Worm (Caenorhabditis elegans) whole organism, L4 larva: ENCODE measurements around the gene K10D11.3.
A peak's percentile ranks its signal among the peaks of the same experiment; 100 is the strongest.

ENCODE experiments used
- D1046.2 ChIP-seq: fragments of 200-800 bp; sonication (Bioruptor generic); IDR thresholded peaks from 2 replicates; pipeline ENCODE4 v1.3.6; 2022; ENCODE audit warnings: missing genetic modification characterization, missing compliant biosample characterization
- F26F4.8 ChIP-seq: fragments of 200-800 bp; sonication (Bioruptor generic); conservative IDR thresholded peaks from 2 replicates; pipeline ENCODE4 v1.3.6; 2022; ENCODE audit warnings: missing genetic modification characterization, missing compliant biosample characterization
- F44E2.7 ChIP-seq: fragments of 200-800 bp; sonication (Bioruptor generic); IDR thresholded peaks from 2 replicates; pipeline ENCODE4 v2.1.2; 2022; ENCODE audit warnings: missing genetic modification characterization, missing compliant biosample characterization
- F49E8.2 ChIP-seq: sonication (generic microtip); optimal IDR thresholded peaks from 2 replicates; lab custom pipeline; 2016; ENCODE audit warnings: missing compliant biosample characterization, mild to moderate bottlenecking, missing genetic modification characterization, borderline replicate concordance
- R02D3.7 ChIP-seq: fragments of 150-350 bp; sonication (generic microtip); optimal IDR thresholded peaks from 3 replicates; lab custom pipeline; 2014; ENCODE audit warnings: missing biosample characterization, missing genetic modification characterization
- T26A8.4 ChIP-seq: fragments of 200-800 bp; sonication (Bioruptor generic); IDR thresholded peaks from 2 replicates; pipeline ENCODE4 v1.3.6; 2022; ENCODE audit warnings: missing genetic modification characterization, missing compliant biosample characterization
- Y105C5A.15 ChIP-seq: fragments of 200-800 bp; sonication (Bioruptor generic); IDR thresholded peaks from 2 replicates; pipeline ENCODE4 v1.3.6; 2022; ENCODE audit warnings: missing genetic modification characterization, missing compliant biosample characterization
- ZK337.2 ChIP-seq: fragments of 200-800 bp; sonication (Bioruptor generic); IDR thresholded peaks from 2 replicates; pipeline ENCODE4 v1.3.6; 2022; ENCODE audit warnings: missing genetic modification reagents, missing genetic modification characterization, missing compliant biosample characterization
- ZK546.5 ChIP-seq, 2 experiments: sonication (generic microtip); optimal IDR thresholded peaks; 2 replicates each; lab custom pipeline; 2017; ENCODE audit warnings: missing biosample characterization in 2 of 2, missing genetic modification characterization in 2 of 2
- aha-1 ChIP-seq: fragments of 150-350 bp; peaks from one replicate; lab custom pipeline; 2014; ENCODE audit warnings: missing biosample characterization, missing genetic modification characterization
- ama-1 ChIP-seq: fragments of 150-350 bp; optimal IDR thresholded peaks from 2 replicates; lab custom pipeline; 2014; ENCODE audit warnings: inconsistent platforms, mixed read lengths
- ceh-32 ChIP-seq: sonication (generic microtip); optimal IDR thresholded peaks from 2 replicates; lab custom pipeline; 2016; ENCODE audit warnings: mild to moderate bottlenecking, missing genetic modification characterization, missing compliant biosample characterization; ENCODE audit not compliant: poor library complexity
- cey-2 ChIP-seq: sonication (generic microtip); optimal IDR thresholded peaks from 3 replicates; lab custom pipeline; 2017; ENCODE audit warnings: missing genetic modification characterization, mild to moderate bottlenecking, missing compliant biosample characterization, antibody characterized with exemption, borderline replicate concordance; ENCODE audit not compliant: insufficient read depth
- dmd-6 ChIP-seq: fragments of 200-800 bp; sonication (Bioruptor generic); IDR thresholded peaks from 2 replicates; pipeline ENCODE4 v1.3.6; 2022; ENCODE audit warnings: missing genetic modification reagents, missing genetic modification characterization, missing compliant biosample characterization
- dmd-8 ChIP-seq: fragments of 200-800 bp; sonication (Bioruptor generic); IDR thresholded peaks from 2 replicates; pipeline ENCODE4 v1.3.6; 2022; ENCODE audit warnings: missing genetic modification characterization, missing compliant biosample characterization
- egl-43 ChIP-seq: fragments of 200-800 bp; sonication (Bioruptor generic); IDR thresholded peaks from 2 replicates; pipeline ENCODE4 v1.3.6; 2022; ENCODE audit warnings: missing genetic modification reagents, missing genetic modification characterization, missing compliant biosample characterization
- fkh-10 ChIP-seq: fragments of 150-350 bp; optimal IDR thresholded peaks from 2 replicates; lab custom pipeline; 2014; ENCODE audit warnings: missing biosample characterization, missing genetic modification reagents, missing genetic modification characterization
- hlh-30 ChIP-seq: sonication (generic microtip); optimal IDR thresholded peaks from 2 replicates; lab custom pipeline; 2017; ENCODE audit warnings: antibody characterized with exemption, mild to moderate bottlenecking, missing genetic modification characterization, missing compliant biosample characterization; ENCODE audit not compliant: insufficient read depth
- hmg-1.1 ChIP-seq: fragments of 200-800 bp; sonication (Bioruptor generic); IDR thresholded peaks from 2 replicates; pipeline ENCODE4 v1.3.6; 2022; ENCODE audit warnings: missing genetic modification reagents, missing genetic modification characterization, missing compliant biosample characterization
- lin-1 ChIP-seq: fragments of 200-800 bp; sonication (Bioruptor generic); IDR thresholded peaks from 2 replicates; pipeline ENCODE4 v1.3.6; 2022; ENCODE audit warnings: missing genetic modification reagents, missing genetic modification characterization, missing compliant biosample characterization
- lin-38 ChIP-seq: fragments of 200-800 bp; sonication (Bioruptor generic); IDR thresholded peaks from 2 replicates; pipeline ENCODE4 v1.3.6; 2022; ENCODE audit warnings: missing genetic modification reagents, missing genetic modification characterization, missing compliant biosample characterization
- lin-39 ChIP-seq: fragments of 150-350 bp; optimal IDR thresholded peaks from 2 replicates; lab custom pipeline; 2014; ENCODE audit warnings: missing biosample characterization, missing genetic modification reagents, missing genetic modification characterization
- madf-5 ChIP-seq, 2 experiments: fragments of 200-800 bp; sonication (Bioruptor generic); IDR thresholded peaks; 2 replicates each; pipeline ENCODE4 v1.3.6; 2022; ENCODE audit warnings: missing compliant biosample characterization in 2 of 2, missing genetic modification characterization in 2 of 2
- mes-2 ChIP-seq: sonication (generic microtip); optimal IDR thresholded peaks from 2 replicates; lab custom pipeline; 2016; ENCODE audit warnings: missing genotype, mild to moderate bottlenecking, missing genetic modification characterization, missing compliant biosample characterization; ENCODE audit not compliant: poor library complexity, severe bottlenecking
- nhr-111 ChIP-seq: fragments of 200-800 bp; sonication (Bioruptor generic); optimal IDR thresholded peaks from 2 replicates; lab custom pipeline; 2018; ENCODE audit warnings: mild to moderate bottlenecking, missing genetic modification characterization, missing compliant biosample characterization
- nhr-237 ChIP-seq: sonication (generic microtip); optimal IDR thresholded peaks from 2 replicates; lab custom pipeline; 2017; ENCODE audit warnings: missing biosample characterization, missing genetic modification characterization
- nhr-25 ChIP-seq: sonication (generic microtip); optimal IDR thresholded peaks from 2 replicates; lab custom pipeline; 2017; ENCODE audit warnings: missing genetic modification characterization, mild to moderate bottlenecking, missing compliant biosample characterization, antibody characterized with exemption, moderate library complexity, borderline replicate concordance; ENCODE audit not compliant: insufficient read depth
- nhr-28 ChIP-seq: fragments of 150-350 bp; optimal IDR thresholded peaks from 2 replicates; lab custom pipeline; 2014; ENCODE audit warnings: missing biosample characterization, missing genetic modification characterization
- nhr-77 ChIP-seq: fragments of 150-350 bp; optimal IDR thresholded peaks from 2 replicates; lab custom pipeline; 2014; ENCODE audit warnings: missing biosample characterization, missing genetic modification characterization
- php-3 ChIP-seq: fragments of 200-800 bp; sonication (Bioruptor generic); IDR thresholded peaks from 2 replicates; pipeline ENCODE4 v1.3.6; 2022; ENCODE audit warnings: missing genetic modification reagents, missing genetic modification characterization, missing compliant biosample characterization
- pqm-1 ChIP-seq: sonication (generic microtip); optimal IDR thresholded peaks from 2 replicates; lab custom pipeline; 2017; ENCODE audit warnings: missing biosample characterization, missing genetic modification characterization
- set-16 ChIP-seq: fragments of 200-800 bp; sonication (Bioruptor generic); IDR thresholded peaks from 2 replicates; pipeline ENCODE4 v1.3.6; 2022; ENCODE audit warnings: missing genetic modification reagents, missing genetic modification characterization, missing compliant biosample characterization
- skn-1 ChIP-seq: fragments of 150-350 bp; optimal IDR thresholded peaks from 2 replicates; lab custom pipeline; 2014; ENCODE audit warnings: missing biosample characterization, missing genetic modification characterization
- spr-3 ChIP-seq: fragments of 200-800 bp; sonication (Bioruptor generic); optimal IDR thresholded peaks from 2 replicates; lab custom pipeline; 2018; ENCODE audit warnings: mild to moderate bottlenecking, missing genetic modification characterization, missing compliant biosample characterization
- tag-97 ChIP-seq: fragments of 200-800 bp; sonication (Bioruptor generic); IDR thresholded peaks from 2 replicates; pipeline ENCODE4 v1.3.6; 2022; ENCODE audit warnings: missing genetic modification characterization, missing compliant biosample characterization
- unc-39 ChIP-seq: sonication (generic microtip); optimal IDR thresholded peaks from 2 replicates; lab custom pipeline; 2017; ENCODE audit warnings: missing biosample characterization, missing genetic modification characterization
- vab-7 ChIP-seq: fragments of 200-800 bp; sonication (Bioruptor generic); IDR thresholded peaks from 2 replicates; pipeline ENCODE4 v1.3.6; 2022; ENCODE audit warnings: missing genetic modification reagents, missing genetic modification characterization, missing compliant biosample characterization
- zfp-3 ChIP-seq: fragments of 200-800 bp; sonication (Bioruptor generic); conservative IDR thresholded peaks from 2 replicates; pipeline ENCODE4 v1.3.6; 2022; ENCODE audit warnings: missing genetic modification reagents, missing genetic modification characterization, missing compliant biosample characterization
- zip-2 ChIP-seq: fragments of 150-350 bp; optimal IDR thresholded peaks from 2 replicates; lab custom pipeline; 2014; ENCODE audit warnings: missing biosample characterization, missing genetic modification characterization
- ztf-7 ChIP-seq: fragments of 150-350 bp; optimal IDR thresholded peaks from 2 replicates; lab custom pipeline; 2014; ENCODE audit warnings: missing biosample characterization, missing genetic modification characterization

Gene K10D11.3

ce11 chrIV:12985961-12986360 lies at the start of gene K10D11.3:
K10D11.3 (minus strand) TSS chrIV:12986134.
- no peak for TF ChIP-seq tag-97 (GFP tag; lab: Robert Waterston, UW)
- TF ChIP-seq F26F4.8 (GFP tag; lab: Robert Waterston, UW), result no peak
- no peak for TF ChIP-seq egl-43
- TF ChIP-seq unc-39 (tag; lab: Kevin White, UChicago), result no peak
- TF ChIP-seq nhr-28, result peak; percentile 3
- TF ChIP-seq nhr-237 (tag; lab: Kevin White, UChicago), result no peak
- no peak for TF ChIP-seq fkh-10
- peak; percentile 26; the same call in 1 of the 2 replicates for TF ChIP-seq dmd-6 (GFP tag; lab: Robert Waterston, UW)
- peak; percentile 14 for TF ChIP-seq pqm-1
- no peak for TF ChIP-seq R02D3.7 (tag; lab: Kevin White, UChicago)
- no peak for TF ChIP-seq vab-7 (GFP tag; lab: Robert Waterston, UW)
- TF ChIP-seq skn-1, result no peak

- TF ChIP-seq ama-1 (lab: Kevin White, UChicago) (no peak), aha-1 (tag; lab: Kevin White, UChicago) (no peak), zfp-3 (GFP tag; lab: Robert Waterston, UW) (no peak), mes-2 (tag; lab: Kevin White, UChicago) (no peak), madf-5 (GFP tag; IDR thresholded peaks at IDR 0.05; lab: Robert Waterston, UW) (no peak), php-3 (GFP tag; lab: Robert Waterston, UW) (no peak), F49E8.2 (tag; lab: Kevin White, UChicago) (no peak), zip-2 (tag; lab: Kevin White, UChicago) (no peak), Y105C5A.15 (peak; percentile 7; the same call in 1 of the 2 replicates), spr-3 (GFP tag; lab: Kevin White, UChicago) (peak; percentile 44), ztf-7 (tag; lab: Kevin White, UChicago) (no peak), hlh-30 (tag; lab: Kevin White, UChicago) (no peak), dmd-6 (GFP tag; lab: Robert Waterston, UW) (no peak), nhr-111 (GFP tag; lab: Kevin White, UChicago) (peak; percentile 40), lin-39 (no peak), lin-1 (GFP tag; lab: Robert Waterston, UW) (no peak), nhr-77 (tag; lab: Kevin White, UChicago) (no peak), F44E2.7 (GFP tag; lab: Robert Waterston, UW) (0 out of 2 replicates have a peak, but pooled peaks have one; percentile 41), D1046.2 (GFP tag; lab: Robert Waterston, UW) (no peak), T26A8.4 (no peak), ceh-32 (tag; lab: Kevin White, UChicago) (no peak), ZK337.2 (GFP tag; lab: Robert Waterston, UW) (no peak), hmg-1.1 (GFP tag; lab: Robert Waterston, UW) (no peak), dmd-8 (peak; percentile 19; the same call in 1 of the 2 replicates), cey-2 (tag; lab: Kevin White, UChicago) (no peak), lin-38 (GFP tag; lab: Robert Waterston, UW) (0 out of 2 replicates have a peak, but pooled peaks have one; percentile 22), ZK546.5 (tag; optimal IDR thresholded peaks at IDR 0.05; lab: Kevin White, UChicago) (no peak), nhr-237 (tag; lab: Kevin White, UChicago) (no peak), nhr-25 (tag; lab: Kevin White, UChicago) (no peak), set-16 (GFP tag; lab: Robert Waterston, UW) (no peak)
These were observed 49.4 kb upstream of the K10D11.3 start for ce11 chrIV:13035302-13035701.
